Worm (Caenorhabditis elegans) whole organism, L3 larva: ENCODE results near the gene fbxc-23.

ENCODE experiments used
- R02D3.7 ChIP-seq: fragments of 150-350 bp; optimal IDR thresholded peaks from 2 replicates; lab custom pipeline; 2014; ENCODE audit warnings: missing biosample characterization, missing genetic modification characterization
- ZK546.5 ChIP-seq: sonication (generic microtip); optimal IDR thresholded peaks from 2 replicates; lab custom pipeline; 2017; ENCODE audit warnings: missing biosample characterization, missing genetic modification characterization
- aly-2 ChIP-seq: fragments of 150-350 bp; optimal IDR thresholded peaks from 2 replicates; lab custom pipeline; 2014; ENCODE audit warnings: missing biosample characterization, missing genetic modification characterization
- ama-1 ChIP-seq: fragments of 150-350 bp; optimal IDR thresholded peaks from 2 replicates; lab custom pipeline; 2018
- ceh-28 ChIP-seq: fragments of 150-350 bp; optimal IDR thresholded peaks from 2 replicates; lab custom pipeline; 2014; ENCODE audit warnings: missing biosample characterization, missing genetic modification reagents, missing genetic modification characterization
- ceh-82 ChIP-seq: fragments of 150-350 bp; optimal IDR thresholded peaks from 2 replicates; lab custom pipeline; 2014; ENCODE audit warnings: missing biosample characterization, missing genetic modification characterization
- ceh-9 ChIP-seq: sonication (generic microtip); optimal IDR thresholded peaks from 2 replicates; lab custom pipeline; 2018; ENCODE audit warnings: missing biosample characterization, missing genetic modification characterization
- daf-12 ChIP-seq: fragments of 150-350 bp; optimal IDR thresholded peaks from 2 replicates; lab custom pipeline; 2014; ENCODE audit warnings: missing biosample characterization, missing genetic modification reagents, missing genetic modification characterization
- egl-27 ChIP-seq: sonication (generic microtip); optimal IDR thresholded peaks from 4 replicates; lab custom pipeline; 2017; ENCODE audit warnings: missing biosample characterization, missing genetic modification reagents, missing genetic modification characterization
- elt-2 ChIP-seq: sonication (generic microtip); optimal IDR thresholded peaks from 2 replicates; lab custom pipeline; 2016; ENCODE audit warnings: missing genetic modification reagents, mild to moderate bottlenecking, missing genetic modification characterization, missing compliant biosample characterization
- elt-3 ChIP-seq, 3 experiments: fragments of 150-350 bp in 1 of 3; sonication (generic microtip) in 2 of 3; optimal IDR thresholded peaks; 2 replicates in 2 of 3; 4 replicates in 1 of 3; lab custom pipeline; 2014 to 2017; ENCODE audit warnings: missing biosample characterization in 3 of 3, missing genetic modification characterization in 3 of 3
- eor-1 ChIP-seq, 2 experiments: fragments of 150-350 bp; optimal IDR thresholded peaks; 2 replicates each; lab custom pipeline; 2014 to 2018; ENCODE audit warnings: missing biosample characterization in 2 of 2, missing genetic modification characterization in 2 of 2
- fkh-10 ChIP-seq: sonication (generic microtip); optimal IDR thresholded peaks from 2 replicates; lab custom pipeline; 2017; ENCODE audit warnings: missing biosample characterization, missing genetic modification reagents, missing genetic modification characterization
- fkh-2 ChIP-seq: fragments of 150-350 bp; optimal IDR thresholded peaks from 2 replicates; lab custom pipeline; 2014; ENCODE audit warnings: missing biosample characterization, missing genetic modification reagents, missing genetic modification characterization
- fos-1 ChIP-seq: fragments of 150-350 bp; optimal IDR thresholded peaks from 2 replicates; lab custom pipeline; 2014; ENCODE audit warnings: missing biosample characterization, missing genetic modification characterization
- lin-15B ChIP-seq: fragments of 150-350 bp; optimal IDR thresholded peaks from 2 replicates; lab custom pipeline; 2014; ENCODE audit warnings: missing biosample characterization, missing genetic modification characterization
- lin-39 ChIP-seq: fragments of 150-350 bp; optimal IDR thresholded peaks from 2 replicates; lab custom pipeline; 2018; ENCODE audit warnings: missing biosample characterization, missing genetic modification reagents, missing genetic modification characterization
- mdl-1 ChIP-seq: fragments of 150-350 bp; optimal IDR thresholded peaks from 2 replicates; lab custom pipeline; 2014; ENCODE audit warnings: missing biosample characterization, missing genetic modification characterization
- mml-1 ChIP-seq: fragments of 150-350 bp; sonication (generic microtip); optimal IDR thresholded peaks from 3 replicates; lab custom pipeline; 2014; ENCODE audit warnings: missing biosample characterization, missing genetic modification characterization
- nhr-11 ChIP-seq: fragments of 150-350 bp; optimal IDR thresholded peaks from 2 replicates; lab custom pipeline; 2014; ENCODE audit warnings: missing biosample characterization, missing genetic modification characterization
- nhr-23 ChIP-seq: fragments of 150-350 bp; optimal IDR thresholded peaks from 2 replicates; lab custom pipeline; 2014; ENCODE audit warnings: missing biosample characterization, missing genetic modification reagents, missing genetic modification characterization
- nhr-237 ChIP-seq: fragments of 150-350 bp; optimal IDR thresholded peaks from 2 replicates; lab custom pipeline; 2014; ENCODE audit warnings: missing biosample characterization, missing genetic modification characterization
- nhr-25 ChIP-seq: sonication (generic microtip); optimal IDR thresholded peaks from 2 replicates; lab custom pipeline; 2017; ENCODE audit warnings: missing biosample characterization, missing genetic modification characterization
- nhr-43 ChIP-seq: sonication (generic microtip); optimal IDR thresholded peaks from 2 replicates; lab custom pipeline; 2016; ENCODE audit warnings: mild to moderate bottlenecking, missing genetic modification characterization, missing compliant biosample characterization; ENCODE audit not compliant: poor library complexity, severe bottlenecking
- nhr-67 ChIP-seq: fragments of 150-350 bp; optimal IDR thresholded peaks from 2 replicates; lab custom pipeline; 2014; ENCODE audit warnings: missing biosample characterization, missing genetic modification characterization
- pqm-1 ChIP-seq: fragments of 150-350 bp; optimal IDR thresholded peaks from 2 replicates; lab custom pipeline; 2017; ENCODE audit warnings: missing biosample characterization, missing genetic modification characterization, inconsistent platforms
- skn-1 ChIP-seq: fragments of 150-350 bp; optimal IDR thresholded peaks from 2 replicates; lab custom pipeline; 2014; ENCODE audit warnings: missing biosample characterization, missing genetic modification characterization
- snpc-4 ChIP-seq: fragments of 150-350 bp; optimal IDR thresholded peaks from 2 replicates; lab custom pipeline; 2014; ENCODE audit warnings: missing biosample characterization, missing genetic modification characterization
- tbx-2 ChIP-seq: sonication (generic microtip); optimal IDR thresholded peaks from 2 replicates; lab custom pipeline; 2016; ENCODE audit warnings: mild to moderate bottlenecking, missing genetic modification characterization, missing compliant biosample characterization
- unc-39 ChIP-seq: sonication (generic microtip); optimal IDR thresholded peaks from 4 replicates; lab custom pipeline; 2017; ENCODE audit warnings: missing biosample characterization, missing genetic modification characterization
- unc-62 ChIP-seq: fragments of 150-350 bp; sonication (generic microtip); optimal IDR thresholded peaks from 4 replicates; lab custom pipeline; 2014; ENCODE audit warnings: missing biosample characterization, missing genetic modification reagents, missing genetic modification characterization
- zag-1 ChIP-seq: fragments of 150-350 bp; optimal IDR thresholded peaks from 2 replicates; lab custom pipeline; 2014; ENCODE audit warnings: missing biosample characterization, missing genetic modification characterization
- ztf-11 ChIP-seq: fragments of 150-350 bp; optimal IDR thresholded peaks from 2 replicates; lab custom pipeline; 2014; ENCODE audit warnings: missing biosample characterization, missing genetic modification characterization
- ztf-4 ChIP-seq: fragments of 150-350 bp; optimal IDR thresholded peaks from 2 replicates; lab custom pipeline; 2014; ENCODE audit warnings: missing biosample characterization, missing genetic modification characterization

Gene fbxc-23

DNA sequence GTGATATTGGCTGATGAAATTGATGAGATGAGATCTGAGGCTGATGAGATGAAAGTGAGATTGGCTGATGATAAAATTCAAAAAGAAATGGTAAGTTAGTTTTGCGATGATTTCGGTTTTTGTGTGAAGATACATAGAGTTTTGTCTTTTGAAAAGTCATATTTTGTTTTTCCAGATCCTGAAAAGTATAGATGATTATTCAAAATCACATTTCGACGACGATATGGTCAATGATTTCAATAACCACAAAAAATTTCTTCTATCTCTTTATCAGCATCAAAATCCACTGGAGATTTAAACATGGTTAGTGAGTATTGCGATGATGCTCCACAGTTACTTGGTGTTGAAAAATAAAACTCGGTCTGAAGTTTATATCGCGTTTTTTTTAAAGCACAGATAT is 4.5 kb upstream of the fbxc-23 start, which contains the start of gene csp-1:
Gene csp-1 (plus strand): TSS at position 301 of the 400 bp plus-strand sequence.
- no peak for TF ChIP-seq nhr-237 (tag; lab: Kevin White, UChicago)
- TF ChIP-seq ZK546.5 (tag; lab: Kevin White, UChicago): no peak
- no peak for TF ChIP-seq R02D3.7 (tag; lab: Kevin White, UChicago)
- no peak for TF ChIP-seq pqm-1 (tag; lab: Kevin White, UChicago)
- TF ChIP-seq nhr-23: no peak
- TF ChIP-seq unc-39: no peak
- no peak for TF ChIP-seq nhr-25 (tag; lab: Kevin White, UChicago)
- TF ChIP-seq zag-1 (tag; lab: Kevin White, UChicago): no peak
- TF ChIP-seq ceh-82 (tag; lab: Kevin White, UChicago): no peak
- TF ChIP-seq nhr-11: no peak
- TF ChIP-seq elt-2 (tag; lab: Kevin White, UChicago): no peak
- no peak for TF ChIP-seq nhr-43 (tag; lab: Kevin White, UChicago)
- no peak for TF ChIP-seq ztf-4 (tag; lab: Kevin White, UChicago)
- TF ChIP-seq elt-3 (tag; optimal IDR thresholded peaks at IDR 0.05; lab: Kevin White, UChicago): no peak
- TF ChIP-seq tbx-2 (tag; lab: Kevin White, UChicago): no peak
- no peak for TF ChIP-seq egl-27 (tag; lab: Kevin White, UChicago)
- no peak for TF ChIP-seq eor-1 (tag; optimal IDR thresholded peaks at IDR 0.05; lab: Kevin White, UChicago)
- no peak for TF ChIP-seq lin-39 (tag; lab: Kevin White, UChicago)

- TF ChIP-seq snpc-4 (tag; lab: Kevin White, UChicago): no peak
- TF ChIP-seq ceh-82 (tag; lab: Kevin White, UChicago): no peak
- TF ChIP-seq egl-27 (tag; lab: Kevin White, UChicago): no peak
- TF ChIP-seq fkh-10 (GFP tag; lab: Kevin White, UChicago): no peak
- TF ChIP-seq mdl-1 (tag; lab: Kevin White, UChicago): no peak
- TF ChIP-seq fkh-2 (tag; lab: Kevin White, UChicago): no peak
- no peak for TF ChIP-seq fos-1 (tag; lab: Kevin White, UChicago)
- no peak for TF ChIP-seq nhr-25 (tag; lab: Kevin White, UChicago)
- TF ChIP-seq elt-3 (tag; optimal IDR thresholded peaks at IDR 0.05; lab: Kevin White, UChicago): no peak
- no peak for TF ChIP-seq aly-2 (tag; lab: Kevin White, UChicago)
- TF ChIP-seq ZK546.5 (tag; lab: Kevin White, UChicago): no peak
- TF ChIP-seq ceh-9 (tag; lab: Kevin White, UChicago): no peak
- TF ChIP-seq unc-62 (GFP tag; lab: Kevin White, UChicago): no peak
- no peak for TF ChIP-seq unc-39
- no peak for TF ChIP-seq zag-1 (tag; lab: Kevin White, UChicago)
- no peak for TF ChIP-seq ztf-11 (tag; lab: Kevin White, UChicago)
- no peak for TF ChIP-seq ceh-28 (tag; lab: Kevin White, UChicago)
- no peak for TF ChIP-seq ama-1
- no peak for TF ChIP-seq lin-39 (tag; lab: Kevin White, UChicago)
- no peak for TF ChIP-seq mml-1 (tag; lab: Kevin White, UChicago)
- TF ChIP-seq, all 47 proteins: peak for 0
Observed at ce11 chrII:13595279-13595678, 1.1 kb downstream of the fbxc-23 start.

- TF ChIP-seq elt-2 (tag; lab: Kevin White, UChicago): no peak
Observed at ce11 chrII:13593659-13594221, 2.6 kb downstream of the fbxc-23 start, which contains the start of gene clec-146. clec-146 (minus strand) TSS chrII:13593774.

- TF ChIP-seq snpc-4 (tag; lab: Kevin White, UChicago) (no peak), ZK546.5 (tag; lab: Kevin White, UChicago) (no peak), fkh-10 (GFP tag; lab: Kevin White, UChicago) (no peak), ztf-4 (tag; lab: Kevin White, UChicago) (no peak), nhr-237 (tag; lab: Kevin White, UChicago) (no peak), lin-39 (tag; lab: Kevin White, UChicago) (no peak), ceh-9 (tag; lab: Kevin White, UChicago) (no peak), unc-62 (GFP tag; lab: Kevin White, UChicago) (no peak), elt-2 (tag; lab: Kevin White, UChicago) (no peak), lin-15B (tag; lab: Kevin White, UChicago) (no peak), nhr-67 (tag; lab: Kevin White, UChicago) (no peak), skn-1 (tag; lab: Kevin White, UChicago) (no peak), daf-12 (no peak)
Observed at ce11 chrII:13590461-13590860, 5.9 kb downstream of the fbxc-23 start, which contains the start of gene clec-145. clec-145 (minus strand) TSS chrII:13590561.
